Fruit fly (Drosophila melanogaster): ENCODE measurements around the gene NimB1.

Gene NimB1

dm6 chr2L:13960399-13960798, 2.9 kb upstream of the NimB1 start:
- TF ChIP-seq psq (optimal IDR thresholded peaks at IDR 0.05) = no peak
- TF ChIP-seq Myc (optimal IDR thresholded peaks at IDR 0.05) = no peak
- TF ChIP-seq Sin3A (optimal IDR thresholded peaks at IDR 0.05) = no peak
- TF ChIP-seq insv (optimal IDR thresholded peaks at IDR 0.05) = no peak
- no peak for TF ChIP-seq h (optimal IDR thresholded peaks at IDR 0.05)

dm6 chr2L:13966732-13967316, 3.5 kb downstream of the NimB1 start, which contains the start of gene NimB2:
Gene NimB2, minus strand, starts transcription at chr2L:13967018.
- TF ChIP-seq insv (optimal IDR thresholded peaks at IDR 0.05) (no peak), Myc (optimal IDR thresholded peaks at IDR 0.05) (no peak), Sin3A (optimal IDR thresholded peaks at IDR 0.05) (no peak), ttk (optimal IDR thresholded peaks at IDR 0.05) (no peak), h (optimal IDR thresholded peaks at IDR 0.05) (no peak), psq (optimal IDR thresholded peaks at IDR 0.05) (no peak)

- no peak for TF ChIP-seq ttk (optimal IDR thresholded peaks at IDR 0.05)
- no peak for TF ChIP-seq h (optimal IDR thresholded peaks at IDR 0.05)
- no peak for TF ChIP-seq psq (optimal IDR thresholded peaks at IDR 0.05)
- TF ChIP-seq Sin3A (optimal IDR thresholded peaks at IDR 0.05) = no peak
- no peak for TF ChIP-seq Myc (optimal IDR thresholded peaks at IDR 0.05)
Measured at dm6 chr2L:13967846-13968350, 4.6 kb downstream of the NimB1 start, which contains the start of gene NimB3. Gene NimB3, minus strand, starts transcription at chr2L:13967985.

- TF ChIP-seq ttk (optimal IDR thresholded peaks at IDR 0.05) (no peak), Sin3A (optimal IDR thresholded peaks at IDR 0.05) (no peak), psq (optimal IDR thresholded peaks at IDR 0.05) (no peak), h (optimal IDR thresholded peaks at IDR 0.05) (no peak), Myc (optimal IDR thresholded peaks at IDR 0.05) (no peak)
Measured at dm6 chr2L:13969876-13970275, 6.6 kb downstream of the NimB1 start, which contains the start of the genes NimB4 and NimB5. Gene NimB4, minus strand, starts transcription at chr2L:13969976. Gene NimB5, plus strand, starts transcription at chr2L:13970177.

dm6 chr2L:13972847-13973246, 9.5 kb downstream of the NimB1 start, which contains the start of gene He:
Gene He, minus strand, starts transcription at chr2L:13972947.
- no peak for TF ChIP-seq ttk (optimal IDR thresholded peaks at IDR 0.05)

- no peak for TF ChIP-seq ttk (optimal IDR thresholded peaks at IDR 0.05)
- no peak for TF ChIP-seq Myc (optimal IDR thresholded peaks at IDR 0.05)
- TF ChIP-seq psq (optimal IDR thresholded peaks at IDR 0.05) = no peak
- no peak for TF ChIP-seq h (optimal IDR thresholded peaks at IDR 0.05)
- no peak for TF ChIP-seq insv (optimal IDR thresholded peaks at IDR 0.05)
- TF ChIP-seq Sin3A (optimal IDR thresholded peaks at IDR 0.05) = no peak
Measured at dm6 chr2L:13976669-13977068, 13.4 kb downstream of the NimB1 start, which contains the start of gene NimC1. Gene NimC1, minus strand, starts transcription at chr2L:13976769.

dm6 chr2L:13977073-13977472, 13.8 kb downstream of the NimB1 start, which contains the start of gene Cyp28a5:
Gene Cyp28a5, plus strand, starts transcription at chr2L:13977302.
- TF ChIP-seq ttk (optimal IDR thresholded peaks at IDR 0.05) (no peak), h (optimal IDR thresholded peaks at IDR 0.05) (no peak), insv (optimal IDR thresholded peaks at IDR 0.05) (no peak), psq (optimal IDR thresholded peaks at IDR 0.05) (no peak), Myc (optimal IDR thresholded peaks at IDR 0.05) (no peak), Sin3A (optimal IDR thresholded peaks at IDR 0.05) (no peak)

dm6 chr2L:13979826-13980225, 16.5 kb downstream of the NimB1 start, which contains the start of gene NimC2:
Gene NimC2, plus strand, starts transcription at chr2L:13980126.
- no peak for TF ChIP-seq Myc (optimal IDR thresholded peaks at IDR 0.05)
- TF ChIP-seq insv (optimal IDR thresholded peaks at IDR 0.05) = no peak
- no peak for TF ChIP-seq h (optimal IDR thresholded peaks at IDR 0.05)
- TF ChIP-seq psq (optimal IDR thresholded peaks at IDR 0.05) = no peak
- no peak for TF ChIP-seq ttk (optimal IDR thresholded peaks at IDR 0.05)
- TF ChIP-seq Sin3A (optimal IDR thresholded peaks at IDR 0.05) = no peak

- no peak for TF ChIP-seq h (optimal IDR thresholded peaks at IDR 0.05)
- no peak for TF ChIP-seq ttk (optimal IDR thresholded peaks at IDR 0.05)
- no peak for TF ChIP-seq Sin3A (optimal IDR thresholded peaks at IDR 0.05)
- TF ChIP-seq Myc (optimal IDR thresholded peaks at IDR 0.05) = no peak
- no peak for TF ChIP-seq psq (optimal IDR thresholded peaks at IDR 0.05)
- TF ChIP-seq insv (optimal IDR thresholded peaks at IDR 0.05) = no peak
Measured at dm6 chr2L:13998952-13999351, 35.6 kb downstream of the NimB1 start.

- TF ChIP-seq Sin3A (optimal IDR thresholded peaks at IDR 0.05) = no peak
- no peak for TF ChIP-seq insv (optimal IDR thresholded peaks at IDR 0.05)
- TF ChIP-seq ttk (optimal IDR thresholded peaks at IDR 0.05) = no peak
- no peak for TF ChIP-seq h (optimal IDR thresholded peaks at IDR 0.05)
- no peak for TF ChIP-seq psq (optimal IDR thresholded peaks at IDR 0.05)
- TF ChIP-seq Myc (optimal IDR thresholded peaks at IDR 0.05) = no peak
Measured at dm6 chr2L:14001078-14001477, 37.8 kb downstream of the NimB1 start, which contains the start of gene rk. Gene rk, minus strand, starts transcription at chr2L:14001248.

- no peak for TF ChIP-seq h (optimal IDR thresholded peaks at IDR 0.05)
- TF ChIP-seq Sin3A (optimal IDR thresholded peaks at IDR 0.05) = no peak
- no peak for TF ChIP-seq ttk (optimal IDR thresholded peaks at IDR 0.05)
- TF ChIP-seq Myc (optimal IDR thresholded peaks at IDR 0.05) = no peak
- no peak for TF ChIP-seq psq (optimal IDR thresholded peaks at IDR 0.05)
- TF ChIP-seq insv (optimal IDR thresholded peaks at IDR 0.05) = no peak
Measured at dm6 chr2L:14001887-14002286, 38.6 kb downstream of the NimB1 start.

dm6 chr2L:14007801-14008200, 44.5 kb downstream of the NimB1 start, which contains the start of gene CG42692:
Gene CG42692, plus strand, starts transcription at chr2L:14008101.
- TF ChIP-seq insv (optimal IDR thresholded peaks at IDR 0.05) = no peak
- TF ChIP-seq Sin3A (optimal IDR thresholded peaks at IDR 0.05) = no peak
- TF ChIP-seq Myc (optimal IDR thresholded peaks at IDR 0.05) = no peak
- TF ChIP-seq ttk (optimal IDR thresholded peaks at IDR 0.05) = no peak
- TF ChIP-seq h (optimal IDR thresholded peaks at IDR 0.05) = no peak
- no peak for TF ChIP-seq psq (optimal IDR thresholded peaks at IDR 0.05)

- TF ChIP-seq ttk (optimal IDR thresholded peaks at IDR 0.05) (no peak), Myc (optimal IDR thresholded peaks at IDR 0.05) (no peak), Sin3A (optimal IDR thresholded peaks at IDR 0.05) (no peak), psq (optimal IDR thresholded peaks at IDR 0.05) (no peak), insv (optimal IDR thresholded peaks at IDR 0.05) (no peak), h (optimal IDR thresholded peaks at IDR 0.05) (no peak)
Measured at dm6 chr2L:14010410-14010809, 47.1 kb downstream of the NimB1 start.

Measured in Kc167 (cell line).